Worm (Caenorhabditis elegans): ENCODE data around the gene K09C4.10.

DNA sequence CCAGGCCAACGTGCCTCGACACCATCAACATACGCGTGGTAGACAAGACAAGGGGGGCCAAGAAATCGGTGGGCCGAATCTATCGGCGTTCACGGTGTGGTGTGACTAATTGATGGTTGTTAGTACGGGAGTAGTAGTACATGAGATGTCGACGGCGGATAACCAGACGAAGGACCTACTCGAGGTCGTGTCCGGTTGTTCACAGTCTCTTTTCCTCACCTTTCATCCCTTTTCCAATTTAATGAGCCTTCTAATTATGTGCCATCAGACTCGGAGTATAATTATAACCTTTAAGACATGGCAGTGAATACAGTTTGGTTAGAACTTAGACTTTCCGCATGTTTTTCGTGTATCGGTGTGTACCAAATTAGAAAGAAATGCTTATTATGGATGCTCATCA, 30.7 kb upstream of the K09C4.10 start:
- TF ChIP-seq B0310.2 (tag; optimal IDR thresholded peaks at IDR 0.05) (no peak), pes-1 (GFP tag; IDR thresholded peaks at IDR 0.05) (no peak), ama-1 (optimal IDR thresholded peaks at IDR 0.05) (no peak), tbx-11 (GFP tag; IDR thresholded peaks at IDR 0.05) (no peak), sea-1 (GFP tag; conservative IDR thresholded peaks at IDR 0.05) (no peak), hmg-4 (GFP tag; optimal IDR thresholded peaks at IDR 0.05) (no peak), hnd-1 (tag; optimal IDR thresholded peaks at IDR 0.05) (no peak), scrt-1 (GFP tag; IDR thresholded peaks at IDR 0.05) (no peak)

Measured in whole organism, early embryonic.